Fruit fly (Drosophila melanogaster) whole organism, embryonic: ENCODE measurements around the gene rno.

Experiments
- BEAF-32 ChIP-seq: fragments of 200-800 bp; sonication (Bioruptor generic); optimal IDR thresholded peaks from 3 replicates; lab custom pipeline; 2017; ENCODE audit warnings: missing biosample characterization, missing genetic modification characterization, mild to moderate bottlenecking, moderate library complexity, missing genetic modification reagents
- Bgb ChIP-seq: fragments of 200-800 bp; sonication (Bioruptor generic); IDR thresholded peaks from 2 replicates; pipeline ENCODE4 v1.3.6; 2022; ENCODE audit warnings: missing biosample characterization, missing genetic modification characterization; ENCODE audit not compliant: partially characterized antibody
- CG10147 ChIP-seq: fragments of 200-800 bp; sonication (Bioruptor generic); optimal IDR thresholded peaks from 2 replicates; lab custom pipeline; 2019; ENCODE audit warnings: missing biosample characterization, mild to moderate bottlenecking, missing genetic modification characterization, moderate library complexity
- CG1233 ChIP-seq: fragments of 200-800 bp; sonication (Bioruptor generic); optimal IDR thresholded peaks from 4 replicates; lab custom pipeline; 2018; ENCODE audit warnings: missing biosample characterization, mild to moderate bottlenecking, missing genetic modification characterization
- CG13287 ChIP-seq: fragments of 200-800 bp; sonication (Bioruptor generic); IDR thresholded peaks from 2 replicates; pipeline ENCODE4 v1.3.6; 2022; ENCODE audit warnings: missing biosample characterization, missing genetic modification characterization; ENCODE audit not compliant: partially characterized antibody
- CG13624 ChIP-seq: fragments of 200-800 bp; sonication (Bioruptor generic); optimal IDR thresholded peaks from 2 replicates; lab custom pipeline; 2016; ENCODE audit warnings: missing biosample characterization, missing genetic modification characterization
- CG14860 ChIP-seq: fragments of 200-800 bp; sonication (Bioruptor generic); IDR thresholded peaks from 3 replicates; pipeline ENCODE4 v1.3.6; 2022; ENCODE audit warnings: missing biosample characterization, missing genetic modification characterization; ENCODE audit not compliant: partially characterized antibody
- CG14965 ChIP-seq: fragments of 200-800 bp; sonication (Bioruptor generic); optimal IDR thresholded peaks from 2 replicates; lab custom pipeline; 2016; ENCODE audit warnings: missing biosample characterization, missing genetic modification characterization, borderline replicate concordance
- CG18011 ChIP-seq: fragments of 200-800 bp; sonication (Bioruptor generic); optimal IDR thresholded peaks from 2 replicates; lab custom pipeline; 2017; ENCODE audit warnings: missing biosample characterization, missing genetic modification characterization, mild to moderate bottlenecking, moderate library complexity, missing genotype
- CG3281 ChIP-seq: fragments of 200-800 bp; sonication (Bioruptor generic); optimal IDR thresholded peaks from 3 replicates; lab custom pipeline; 2017; ENCODE audit warnings: missing biosample characterization, mild to moderate bottlenecking, missing genetic modification characterization
- CG33557 ChIP-seq: fragments of 200-800 bp; sonication (Bioruptor generic); optimal IDR thresholded peaks from 2 replicates; lab custom pipeline; 2019; ENCODE audit warnings: missing biosample characterization, mild to moderate bottlenecking, missing genetic modification characterization, moderate library complexity
- CG3995 ChIP-seq: fragments of 200-800 bp; sonication (Bioruptor generic); optimal IDR thresholded peaks from 3 replicates; lab custom pipeline; 2016; ENCODE audit warnings: missing biosample characterization, missing genetic modification characterization
- CG4424 ChIP-seq: fragments of 200-800 bp; sonication (Bioruptor generic); optimal IDR thresholded peaks from 3 replicates; lab custom pipeline; 2016; ENCODE audit warnings: missing biosample characterization, missing genetic modification characterization
- CG4617 ChIP-seq: fragments of 200-800 bp; sonication (Bioruptor generic); optimal IDR thresholded peaks from 3 replicates; lab custom pipeline; 2016; ENCODE audit warnings: missing biosample characterization, missing genetic modification characterization, borderline replicate concordance
- CG4707 ChIP-seq: fragments of 200-800 bp; sonication (Bioruptor generic); optimal IDR thresholded peaks from 2 replicates; lab custom pipeline; 2018; ENCODE audit warnings: missing biosample characterization, mild to moderate bottlenecking, missing genetic modification characterization, moderate library complexity
- CG6765 ChIP-seq: fragments of 200-800 bp; sonication (Bioruptor generic); optimal IDR thresholded peaks from 3 replicates; lab custom pipeline; 2017; ENCODE audit warnings: missing biosample characterization, mild to moderate bottlenecking, missing genetic modification characterization
- CG6791 ChIP-seq: fragments of 200-800 bp; sonication (Bioruptor generic); IDR thresholded peaks from 3 replicates; pipeline ENCODE4 v1.3.6; 2022; ENCODE audit warnings: missing biosample characterization, missing genetic modification characterization; ENCODE audit not compliant: partially characterized antibody
- CG9797 ChIP-seq: fragments of 200-800 bp; sonication (Bioruptor generic); optimal IDR thresholded peaks from 3 replicates; lab custom pipeline; 2018; ENCODE audit warnings: missing biosample characterization, mild to moderate bottlenecking, missing genetic modification characterization
- CHES-1-like ChIP-seq: fragments of 200-800 bp; sonication (Bioruptor generic); optimal IDR thresholded peaks from 2 replicates; lab custom pipeline; 2016; ENCODE audit warnings: missing biosample characterization, missing genetic modification characterization
- Dll ChIP-seq: fragments of 200-800 bp; sonication (Bioruptor generic); IDR thresholded peaks from 4 replicates; pipeline ENCODE4 v1.3.6; 2022; ENCODE audit warnings: missing biosample characterization, missing genetic modification characterization; ENCODE audit not compliant: partially characterized antibody
- Doc2 ChIP-seq: fragments of 200-800 bp; sonication (Bioruptor generic); IDR thresholded peaks from 2 replicates; pipeline ENCODE4 v1.3.6; 2022; ENCODE audit warnings: missing biosample characterization, missing genetic modification characterization
- Eip74EF ChIP-seq, 2 experiments: fragments of 200-800 bp in 1 of 2; fragments of >200 bp in 1 of 2; sonication (Bioruptor generic) in 1 of 2; optimal IDR thresholded peaks; 2 replicates each; lab custom pipeline; 2017 to 2019; ENCODE audit warnings: missing biosample characterization in 2 of 2, missing genetic modification characterization in 2 of 2, mild to moderate bottlenecking in 1 of 2, moderate library complexity in 1 of 2
- Ets97D ChIP-seq: fragments of 200-800 bp; sonication (Bioruptor generic); optimal IDR thresholded peaks from 3 replicates; lab custom pipeline; 2016; ENCODE audit warnings: missing biosample characterization, missing genetic modification characterization
- Hmr ChIP-seq: fragments of 200-800 bp; sonication (Bioruptor generic); optimal IDR thresholded peaks from 3 replicates; lab custom pipeline; 2017; ENCODE audit warnings: mild to moderate bottlenecking, missing biosample characterization, missing genetic modification reagents, missing genetic modification characterization
- MBD-R2 ChIP-seq: fragments of 200-800 bp; sonication (Bioruptor generic); IDR thresholded peaks from 2 replicates; pipeline ENCODE4 v1.3.6; 2022; ENCODE audit warnings: missing biosample characterization, missing genetic modification characterization
- MESR4 ChIP-seq: fragments of 200-800 bp; sonication (Bioruptor generic); optimal IDR thresholded peaks from 2 replicates; lab custom pipeline; 2018; ENCODE audit warnings: missing biosample characterization, mild to moderate bottlenecking, missing genetic modification characterization, moderate library complexity
- Max ChIP-seq: fragments of 200-800 bp; sonication (Bioruptor generic); optimal IDR thresholded peaks from 2 replicates; lab custom pipeline; 2016; ENCODE audit warnings: missing biosample characterization, mild to moderate bottlenecking, missing genetic modification characterization
- Med ChIP-seq: fragments of 200-800 bp; sonication (Bioruptor generic); peaks from one replicate; lab custom pipeline; 2016; ENCODE audit warnings: missing biosample characterization, missing genetic modification characterization, mild to moderate bottlenecking, inconsistent platforms, moderate library complexity
- Spps ChIP-seq: fragments of 200-800 bp; sonication (Bioruptor generic); optimal IDR thresholded peaks from 2 replicates; lab custom pipeline; 2018; ENCODE audit warnings: missing biosample characterization, mild to moderate bottlenecking, missing genetic modification characterization
- Sry-β ChIP-seq: fragments of 200-800 bp; sonication (Bioruptor generic); optimal IDR thresholded peaks from 2 replicates; lab custom pipeline; 2018; ENCODE audit warnings: missing biosample characterization, mild to moderate bottlenecking, missing genetic modification characterization, moderate library complexity
- Taf1 ChIP-seq: fragments of 200-800 bp; sonication (Bioruptor generic); IDR thresholded peaks from 2 replicates; pipeline ENCODE4 v1.3.6; 2022; ENCODE audit warnings: missing biosample characterization, missing genetic modification characterization
- YL-1 ChIP-seq: fragments of 200-800 bp; sonication (Bioruptor generic); optimal IDR thresholded peaks from 3 replicates; lab custom pipeline; 2017; ENCODE audit warnings: missing biosample characterization, mild to moderate bottlenecking, missing genetic modification characterization
- bowl ChIP-seq: fragments of 200-800 bp; sonication (Bioruptor generic); IDR thresholded peaks from 2 replicates; pipeline ENCODE4 v1.3.6; 2022; ENCODE audit warnings: missing biosample characterization, missing genetic modification characterization
- dmrt99B ChIP-seq: fragments of 200-800 bp; sonication (Bioruptor generic); optimal IDR thresholded peaks from 2 replicates; lab custom pipeline; 2018; ENCODE audit warnings: missing biosample characterization, mild to moderate bottlenecking, missing genetic modification characterization, moderate library complexity
- gfzf ChIP-seq: fragments of 200-800 bp; sonication (Bioruptor generic); optimal IDR thresholded peaks from 2 replicates; lab custom pipeline; 2016; ENCODE audit warnings: missing biosample characterization, mild to moderate bottlenecking, missing genetic modification characterization, moderate library complexity
- her ChIP-seq: fragments of 200-800 bp; sonication (Bioruptor generic); optimal IDR thresholded peaks from 2 replicates; lab custom pipeline; 2016; ENCODE audit warnings: missing biosample characterization, missing genetic modification characterization
- hkb ChIP-seq, 2 experiments: fragments of 200-800 bp in 1 of 2; fragments of >200 bp in 1 of 2; sonication (Bioruptor generic) in 1 of 2; IDR thresholded peaks in 1 of 2; optimal IDR thresholded peaks in 1 of 2; 2 replicates each; pipeline versions ENCODE4 v1.3.6 to Lab custom; 2017 to 2022; ENCODE audit warnings: missing biosample characterization in 1 of 2, missing genetic modification characterization in 1 of 2
- insv ChIP-seq, 2 experiments: fragments of 200-800 bp; sonication (Bioruptor generic); optimal IDR thresholded peaks; 3 replicates each; lab custom pipeline; 2016 to 2018; ENCODE audit warnings: missing biosample characterization in 2 of 2, missing genetic modification characterization in 2 of 2
- lola ChIP-seq, 3 experiments: fragments of >200 bp in 2 of 3; fragments of 200-800 bp in 1 of 3; sonication (Bioruptor generic) in 1 of 3; optimal IDR thresholded peaks; 2 replicates each; lab custom pipeline; 2017 to 2019; ENCODE audit warnings: missing biosample characterization in 3 of 3, missing genetic modification characterization in 3 of 3, mild to moderate bottlenecking in 1 of 3, moderate library complexity in 1 of 3
- phol ChIP-seq: fragments of 200-800 bp; sonication (Bioruptor generic); optimal IDR thresholded peaks from 3 replicates; lab custom pipeline; 2018; ENCODE audit warnings: missing biosample characterization, mild to moderate bottlenecking, missing genetic modification characterization, moderate library complexity
- sd ChIP-seq: fragments of 200-800 bp; sonication (Bioruptor generic); optimal IDR thresholded peaks from 3 replicates; lab custom pipeline; 2018; ENCODE audit warnings: missing biosample characterization, mild to moderate bottlenecking, missing genetic modification characterization, moderate library complexity
- sqz ChIP-seq: fragments of 200-800 bp; sonication (Bioruptor generic); optimal IDR thresholded peaks from 3 replicates; lab custom pipeline; 2018; ENCODE audit warnings: missing biosample characterization, mild to moderate bottlenecking, missing genetic modification characterization
- stwl ChIP-seq: fragments of 200-800 bp; sonication (Bioruptor generic); optimal IDR thresholded peaks from 3 replicates; lab custom pipeline; 2018; ENCODE audit warnings: missing biosample characterization, mild to moderate bottlenecking, missing genetic modification characterization, moderate library complexity
- tap ChIP-seq: fragments of 200-800 bp; optimal IDR thresholded peaks from 3 replicates; lab custom pipeline; 2019; ENCODE audit warnings: missing biosample characterization, mild to moderate bottlenecking, missing genetic modification characterization, moderate library complexity
- vvl ChIP-seq: fragments of 200-800 bp; sonication (Bioruptor generic); IDR thresholded peaks from 2 replicates; pipeline ENCODE4 v1.3.6; 2022; ENCODE audit warnings: missing biosample characterization, missing genetic modification characterization

Gene rno

dm6 chr3L:177938-178337, 21.6 kb downstream of the rno start (continued):
- no peak for TF ChIP-seq CG1233 (GFP tag; lab: Kevin White, UChicago)
- peak; percentile 70 for TF ChIP-seq Dll (GFP tag; lab: Robert Waterston, UW)
- TF ChIP-seq Sry-β (GFP tag; lab: Kevin White, UChicago), result peak; percentile 67
- TF ChIP-seq CG6791 (GFP tag; lab: Robert Waterston, UW), result peak; percentile 59; the same call in 1 of the 3 replicates

- TF ChIP-seq Taf1 (GFP tag; lab: Robert Waterston, UW), result no peak
- TF ChIP-seq hkb (optimal IDR thresholded peaks at IDR 0.05; lab: Kevin White, UChicago), result no peak
- TF ChIP-seq hkb (GFP tag; IDR thresholded peaks at IDR 0.05; lab: Robert Waterston, UW), result peak; percentile 42; the same call in 1 of the 2 replicates
- no peak for TF ChIP-seq CG6765 (GFP tag; lab: Kevin White, UChicago)
- peak; percentile 47; the same call in 2 of the 4 replicates for TF ChIP-seq Dll (GFP tag; lab: Robert Waterston, UW)
- peak; percentile 78 for TF ChIP-seq MBD-R2 (GFP tag; lab: Robert Waterston, UW)
- no peak for TF ChIP-seq bowl (GFP tag; lab: Robert Waterston, UW)
- TF ChIP-seq CG4707, result no peak
- TF ChIP-seq sqz (GFP tag; lab: Kevin White, UChicago), result no peak
- no peak for TF ChIP-seq CG33557 (GFP tag; lab: Kevin White, UChicago)
- TF ChIP-seq Hmr (GFP tag; lab: Kevin White, UChicago), result peak; percentile 10
- peak; percentile 9 for TF ChIP-seq BEAF-32 (GFP tag; lab: Kevin White, UChicago)
- no peak for TF ChIP-seq her (GFP tag; lab: Kevin White, UChicago)
- no peak for TF ChIP-seq CG14965
- no peak for TF ChIP-seq tap (tag; lab: Kevin White, UChicago)
- TF ChIP-seq CG9797 (GFP tag; lab: Kevin White, UChicago), result peak; percentile 57
- TF ChIP-seq lola (GFP tag; optimal IDR thresholded peaks at IDR 0.05; lab: Kevin White, UChicago), result peak in 1 of 3 experiments; percentile 23
- TF ChIP-seq dmrt99B (tag; lab: Kevin White, UChicago), result no peak
- TF ChIP-seq gfzf (GFP tag; lab: Kevin White, UChicago), result peak; percentile 72
- TF ChIP-seq Doc2, result no peak
- TF ChIP-seq CG3281 (GFP tag; lab: Kevin White, UChicago), result peak; percentile 22
- TF ChIP-seq MESR4, result peak; percentile 63
- TF ChIP-seq insv (GFP tag; optimal IDR thresholded peaks at IDR 0.05; lab: Kevin White, UChicago), result no peak
- TF ChIP-seq Max, result no peak
- TF ChIP-seq CG3995 (GFP tag; lab: Kevin White, UChicago), result peak; percentile 79
- no peak for TF ChIP-seq Bgb (GFP tag; lab: Robert Waterston, UW)
- TF ChIP-seq Spps (tag; lab: Kevin White, UChicago), result peak; percentile 2
- no peak for TF ChIP-seq CG13624 (GFP tag; lab: Kevin White, UChicago)
- TF ChIP-seq stwl (tag; lab: Kevin White, UChicago), result peak; percentile 29
- TF ChIP-seq YL-1 (GFP tag; lab: Kevin White, UChicago), result peak; percentile 27
- peak; percentile 25 for TF ChIP-seq CG18011 (GFP tag; lab: Kevin White, UChicago)
- peak; percentile 43 for TF ChIP-seq Ets97D
- peak; percentile 84 for TF ChIP-seq Med
- TF ChIP-seq phol (tag; lab: Kevin White, UChicago), result peak; percentile 25
- TF ChIP-seq CG4424, result peak; percentile 5
- peak; percentile 14 for TF ChIP-seq CG10147 (GFP tag; lab: Kevin White, UChicago)
- TF ChIP-seq CG13287 (GFP tag; lab: Robert Waterston, UW), result peak; percentile 59
- peak; percentile 80 for TF ChIP-seq sd (tag; lab: Kevin White, UChicago)
- TF ChIP-seq CHES-1-like, result peak; percentile 4
- 0 out of 3 replicates have a peak, but pooled peaks have one; percentile 5 for TF ChIP-seq CG14860
- TF ChIP-seq Eip74EF (GFP tag; optimal IDR thresholded peaks at IDR 0.05; lab: Kevin White, UChicago), result peak in 1 of 2 experiments; percentile 81
- TF ChIP-seq CG4617 (GFP tag; lab: Kevin White, UChicago), result peak; percentile 6
- TF ChIP-seq vvl (GFP tag; lab: Robert Waterston, UW), result peak; percentile 33; the same call in 1 of the 2 replicates
These were observed 23.6 kb downstream of the rno start, which contains the start of gene CG7049 for dm6 chr3L:175949-176348. TSS of gene CG7049 (minus strand) at chr3L:176228.
